Fruit fly (Drosophila melanogaster) whole organism, prepupa: ENCODE data around the gene Bdbt.
A peak's percentile ranks its signal among the peaks of the same experiment; 100 is the strongest.

ENCODE experiments used
- CG11294 ChIP-seq: fragments of 200-800 bp; sonication (Bioruptor generic); IDR thresholded peaks from 2 replicates; pipeline ENCODE4 v1.3.6; 2022; ENCODE audit warnings: missing biosample characterization, missing genetic modification characterization
- CG11762 ChIP-seq: fragments of 200-800 bp; sonication (Bioruptor generic); optimal IDR thresholded peaks from 3 replicates; lab custom pipeline; 2016; ENCODE audit warnings: missing biosample characterization, missing genetic modification characterization; ENCODE audit not compliant: insufficient read depth
- CG11902 ChIP-seq: fragments of 200-800 bp; sonication (Bioruptor generic); optimal IDR thresholded peaks from 3 replicates; lab custom pipeline; 2016; ENCODE audit warnings: missing biosample characterization, missing genetic modification characterization
- CG3032 ChIP-seq: fragments of 200-800 bp; optimal IDR thresholded peaks from 2 replicates; lab custom pipeline; 2019; ENCODE audit warnings: missing biosample characterization, mild to moderate bottlenecking, missing genetic modification characterization, moderate library complexity
- CG31627 ChIP-seq: fragments of 200-800 bp; sonication (Bioruptor generic); optimal IDR thresholded peaks from 3 replicates; lab custom pipeline; 2016; ENCODE audit warnings: missing biosample characterization, missing genetic modification characterization
- CG32006 ChIP-seq: fragments of 200-800 bp; sonication (Bioruptor generic); optimal IDR thresholded peaks from 3 replicates; lab custom pipeline; 2017; ENCODE audit warnings: missing biosample characterization, mild to moderate bottlenecking, missing genetic modification characterization
- CG34406 ChIP-seq: fragments of 200-800 bp; sonication (Bioruptor generic); optimal IDR thresholded peaks from 3 replicates; lab custom pipeline; 2016; ENCODE audit warnings: missing biosample characterization, missing genetic modification characterization
- CG3919 ChIP-seq: fragments of 200-800 bp; sonication (Bioruptor generic); optimal IDR thresholded peaks from 3 replicates; lab custom pipeline; 2016; ENCODE audit warnings: missing biosample characterization, missing genetic modification characterization
- CG4318 ChIP-seq: fragments of 200-800 bp; sonication (Bioruptor generic); optimal IDR thresholded peaks from 3 replicates; lab custom pipeline; 2017; ENCODE audit warnings: missing biosample characterization, mild to moderate bottlenecking, missing genetic modification characterization
- CG6163 ChIP-seq: fragments of 200-800 bp; sonication (Bioruptor generic); IDR thresholded peaks from 3 replicates; pipeline ENCODE4 v1.3.6; 2022; ENCODE audit warnings: missing biosample characterization, missing genetic modification characterization
- CG6792 ChIP-seq: fragments of 200-800 bp; sonication (Bioruptor generic); optimal IDR thresholded peaks from 3 replicates; lab custom pipeline; 2016; ENCODE audit warnings: missing biosample characterization, missing genetic modification characterization
- CG6808 ChIP-seq: fragments of 200-800 bp; sonication (Bioruptor generic); optimal IDR thresholded peaks from 3 replicates; lab custom pipeline; 2017; ENCODE audit warnings: missing biosample characterization, missing genetic modification characterization, mild to moderate bottlenecking, moderate library complexity, missing genetic modification reagents
- CG7368 ChIP-seq: fragments of 200-800 bp; sonication (Bioruptor generic); optimal IDR thresholded peaks from 3 replicates; lab custom pipeline; 2016; ENCODE audit warnings: missing biosample characterization, missing genetic modification characterization
- CG8632 ChIP-seq: fragments of 200-800 bp; sonication (Bioruptor generic); optimal IDR thresholded peaks from 3 replicates; lab custom pipeline; 2016; ENCODE audit warnings: missing biosample characterization, missing genetic modification characterization
- CG9139 ChIP-seq: fragments of 200-800 bp; sonication (Bioruptor generic); optimal IDR thresholded peaks from 3 replicates; lab custom pipeline; 2017; ENCODE audit warnings: missing biosample characterization, mild to moderate bottlenecking, missing genetic modification characterization
- Eip78C ChIP-seq: fragments of 200-800 bp; sonication (Bioruptor generic); peaks from one replicate; lab custom pipeline; 2016; ENCODE audit warnings: missing biosample characterization, missing genetic modification characterization
- Gug ChIP-seq: fragments of 200-800 bp; sonication (Bioruptor generic); IDR thresholded peaks from 2 replicates; pipeline ENCODE4 v1.3.6; 2022; ENCODE audit warnings: missing biosample characterization, missing genetic modification characterization
- Hr39 ChIP-seq: fragments of 200-800 bp; sonication (Bioruptor generic); optimal IDR thresholded peaks from 2 replicates; lab custom pipeline; 2016; ENCODE audit warnings: missing biosample characterization, missing genetic modification characterization
- Hr4 ChIP-seq: fragments of 200-800 bp; sonication (Bioruptor generic); optimal IDR thresholded peaks from 3 replicates; lab custom pipeline; 2016; ENCODE audit warnings: missing biosample characterization, missing genetic modification characterization
- Lpt ChIP-seq: fragments of 200-800 bp; sonication (Bioruptor generic); optimal IDR thresholded peaks from 3 replicates; lab custom pipeline; 2016; ENCODE audit warnings: missing biosample characterization, missing genetic modification characterization
- Met ChIP-seq: fragments of 200-800 bp; sonication (Bioruptor generic); optimal IDR thresholded peaks from 3 replicates; lab custom pipeline; 2016; ENCODE audit warnings: missing biosample characterization, missing genetic modification characterization
- OdsH ChIP-seq: fragments of 200-800 bp; sonication (Bioruptor generic); optimal IDR thresholded peaks from 3 replicates; lab custom pipeline; 2016; ENCODE audit warnings: missing biosample characterization, missing genetic modification characterization
- Smox ChIP-seq: fragments of 200-800 bp; sonication (Bioruptor generic); optimal IDR thresholded peaks from 3 replicates; lab custom pipeline; 2016; ENCODE audit warnings: missing biosample characterization, missing genetic modification characterization
- Sox102F ChIP-seq: fragments of 200-800 bp; sonication (Bioruptor generic); optimal IDR thresholded peaks from 2 replicates; lab custom pipeline; 2016; ENCODE audit warnings: missing biosample characterization, mild to moderate bottlenecking, missing genetic modification characterization
- Sox14 ChIP-seq: fragments of 200-800 bp; sonication (Bioruptor generic); optimal IDR thresholded peaks from 3 replicates; lab custom pipeline; 2016; ENCODE audit warnings: missing biosample characterization, missing genetic modification characterization
- Sox15 ChIP-seq: fragments of 200-800 bp; sonication (Bioruptor generic); optimal IDR thresholded peaks from 3 replicates; lab custom pipeline; 2016; ENCODE audit warnings: missing biosample characterization, missing genetic modification characterization
- acj6 ChIP-seq: fragments of 200-800 bp; sonication (Bioruptor generic); optimal IDR thresholded peaks from 3 replicates; lab custom pipeline; 2016; ENCODE audit warnings: missing biosample characterization, missing genetic modification characterization
- cyc ChIP-seq: fragments of 200-800 bp; sonication (Bioruptor generic); optimal IDR thresholded peaks from 3 replicates; lab custom pipeline; 2016; ENCODE audit warnings: missing biosample characterization, missing genetic modification characterization
- dsx ChIP-seq: fragments of 200-800 bp; optimal IDR thresholded peaks from 3 replicates; lab custom pipeline; 2019; ENCODE audit warnings: missing biosample characterization, mild to moderate bottlenecking, missing genetic modification characterization, moderate library complexity; ENCODE audit not compliant: poor library complexity, severe bottlenecking
- esn ChIP-seq: fragments of 200-800 bp; sonication (Bioruptor generic); optimal IDR thresholded peaks from 2 replicates; lab custom pipeline; 2016; ENCODE audit warnings: missing biosample characterization, mild to moderate bottlenecking, missing genetic modification characterization, moderate library complexity
- fkh ChIP-seq: fragments of 200-800 bp; sonication (Bioruptor generic); optimal IDR thresholded peaks from 3 replicates; lab custom pipeline; 2017; ENCODE audit warnings: missing biosample characterization, mild to moderate bottlenecking, missing genetic modification characterization, moderate library complexity
- lz ChIP-seq: fragments of 200-800 bp; sonication (Bioruptor generic); optimal IDR thresholded peaks from 3 replicates; lab custom pipeline; 2016; ENCODE audit warnings: missing biosample characterization, missing genetic modification characterization
- ss ChIP-seq, 2 experiments: fragments of 200-800 bp; sonication (Bioruptor generic); optimal IDR thresholded peaks; 2 replicates in 1 of 2; 3 replicates in 1 of 2; lab custom pipeline; 2017 to 2018; ENCODE audit warnings: mild to moderate bottlenecking in 2 of 2, missing biosample characterization in 2 of 2, missing genetic modification characterization in 2 of 2, moderate library complexity in 1 of 2
- svp ChIP-seq: fragments of 200-800 bp; sonication (Bioruptor generic); peaks from one replicate; lab custom pipeline; 2016; ENCODE audit warnings: missing biosample characterization, missing genetic modification characterization
- topi ChIP-seq: fragments of 200-800 bp; sonication (Bioruptor generic); optimal IDR thresholded peaks from 3 replicates; lab custom pipeline; 2016; ENCODE audit warnings: missing biosample characterization, missing genetic modification characterization
- vri ChIP-seq: fragments of 200-800 bp; sonication (Bioruptor generic); optimal IDR thresholded peaks from 3 replicates; lab custom pipeline; 2016; ENCODE audit warnings: missing biosample characterization, mild to moderate bottlenecking, missing genetic modification characterization

Gene Bdbt

dm6 chr3R:21118784-21119183, at the start of gene Bdbt:
Gene Bdbt, minus strand, starts transcription at chr3R:21118856.
- peak; percentile 53 for TF ChIP-seq esn (GFP tag; lab: Kevin White, UChicago)
- TF ChIP-seq CG32006 (GFP tag; lab: Kevin White, UChicago): no peak
- TF ChIP-seq Sox14 (GFP tag; lab: Kevin White, UChicago): peak; percentile 43
- no peak for TF ChIP-seq svp (GFP tag; lab: Kevin White, UChicago)
- TF ChIP-seq CG11294 (GFP tag; lab: Robert Waterston, UW): no peak
- peak; percentile 51 for TF ChIP-seq cyc
- peak; percentile 85 for TF ChIP-seq Eip78C (GFP tag; lab: Kevin White, UChicago)
- no peak for TF ChIP-seq CG11902 (GFP tag; lab: Kevin White, UChicago)
- TF ChIP-seq CG3032 (tag; lab: Kevin White, UChicago): peak; percentile 47
- peak; percentile 54; the same call in 2 of the 3 replicates for TF ChIP-seq CG6163 (GFP tag; lab: Robert Waterston, UW)
- peak; percentile 68 for TF ChIP-seq CG31627 (GFP tag; lab: Kevin White, UChicago)
- peak; percentile 14 for TF ChIP-seq CG6792 (GFP tag; lab: Kevin White, UChicago)
- no peak for TF ChIP-seq CG9139
- TF ChIP-seq CG4318: no peak
- TF ChIP-seq Hr39: peak; percentile 57
- no peak for TF ChIP-seq ss (GFP tag; optimal IDR thresholded peaks at IDR 0.05; lab: Kevin White, UChicago)
- TF ChIP-seq dsx (GFP tag; lab: Kevin White, UChicago): peak; percentile 0
- no peak for TF ChIP-seq CG11762 (GFP tag; lab: Kevin White, UChicago)
- no peak for TF ChIP-seq acj6 (GFP tag; lab: Kevin White, UChicago)
- TF ChIP-seq Sox15 (GFP tag; lab: Kevin White, UChicago): peak; percentile 5
- TF ChIP-seq Hr4 (GFP tag; lab: Kevin White, UChicago): no peak
- peak; percentile 53 for TF ChIP-seq lz (GFP tag; lab: Kevin White, UChicago)

dm6 chr3R:21168105-21168504, 49.4 kb upstream of the Bdbt start, which contains the start of gene Snmp1:
Gene Snmp1, minus strand, starts transcription at chr3R:21168205.
- TF ChIP-seq Gug (GFP tag; lab: Robert Waterston, UW): no peak
- TF ChIP-seq fkh: no peak
- TF ChIP-seq CG8632: no peak
- TF ChIP-seq Lpt (GFP tag; lab: Kevin White, UChicago): no peak
- TF ChIP-seq Smox: no peak
- no peak for TF ChIP-seq OdsH (GFP tag; lab: Kevin White, UChicago)
- TF ChIP-seq Hr4 (GFP tag; lab: Kevin White, UChicago): no peak

- TF ChIP-seq vri (GFP tag; lab: Kevin White, UChicago) (peak; percentile 77), Sox102F (GFP tag; lab: Kevin White, UChicago) (no peak), OdsH (GFP tag; lab: Kevin White, UChicago) (no peak), cyc (no peak), topi (GFP tag; lab: Kevin White, UChicago) (no peak), CG3919 (GFP tag; lab: Kevin White, UChicago) (no peak), CG7368 (GFP tag; lab: Kevin White, UChicago) (no peak), CG11902 (GFP tag; lab: Kevin White, UChicago) (no peak), fkh (peak; percentile 59), CG11762 (GFP tag; lab: Kevin White, UChicago) (no peak), dsx (GFP tag; lab: Kevin White, UChicago) (no peak), CG34406 (no peak), CG6808 (GFP tag; lab: Kevin White, UChicago) (no peak), Sox15 (GFP tag; lab: Kevin White, UChicago) (no peak), Met (GFP tag; lab: Kevin White, UChicago) (no peak), Hr4 (GFP tag; lab: Kevin White, UChicago) (no peak)
Measured at dm6 chr3R:21163318-21163828, 44.7 kb upstream of the Bdbt start, which contains the start of gene CG5810. Gene CG5810, plus strand, starts transcription at chr3R:21163778.
